Fruit fly (Drosophila melanogaster) whole organism, larva: Measurements from ENCODE around the gene CG17646.

ENCODE experiments used
- noc ChIP-seq: fragments of 200-800 bp; sonication (Bioruptor generic); optimal IDR thresholded peaks from 3 replicates; lab custom pipeline; 2019; ENCODE audit warnings: missing biosample characterization, mild to moderate bottlenecking, missing genetic modification characterization, moderate library complexity

CG17646 gene

DNA sequence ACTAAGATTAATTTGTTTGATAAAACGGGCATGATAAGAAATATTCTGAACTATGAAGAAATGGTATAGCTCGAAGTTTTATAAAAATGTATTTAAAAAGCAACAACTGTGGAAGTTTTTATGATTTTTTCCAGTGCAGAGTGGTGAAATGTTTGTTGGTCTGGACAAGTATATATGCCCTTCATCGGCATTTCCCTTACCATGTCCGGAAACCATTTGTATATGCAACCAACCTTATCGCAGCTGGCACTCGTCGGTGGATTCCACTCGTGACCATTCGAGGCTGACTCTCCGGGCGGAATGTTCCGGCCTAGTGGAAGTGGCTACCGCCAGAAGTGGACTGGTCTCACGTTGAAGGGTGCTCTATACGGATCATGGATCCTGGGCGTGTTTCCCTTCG is 51.4 kb downstream of the CG17646 start, which contains the start of gene Gr22e:
Gr22e (plus strand) TSS at position 301 of the 400 bp plus-strand sequence.
- no peak for TF ChIP-seq noc (tag; lab: Kevin White, UChicago)

DNA sequence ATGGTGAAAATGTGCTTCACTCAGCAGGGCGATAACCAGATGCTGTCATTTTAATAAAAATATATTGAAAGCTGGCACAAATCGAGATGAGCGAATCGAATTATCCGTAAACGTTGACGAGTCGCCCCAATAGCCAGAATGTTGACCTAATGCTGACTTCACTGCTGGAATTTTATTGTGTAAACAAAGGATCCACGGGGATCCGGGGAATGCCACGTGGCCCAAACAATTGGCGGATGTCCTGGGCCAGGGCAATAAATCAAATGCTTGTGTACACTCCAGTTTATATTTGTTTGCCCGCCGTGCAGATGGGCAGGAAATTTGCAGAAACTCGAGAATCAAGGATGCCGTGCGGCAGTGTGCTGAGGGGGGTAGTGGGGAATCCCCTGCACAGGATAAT is 55.6 kb downstream of the CG17646 start:
- no peak for TF ChIP-seq noc (tag; lab: Kevin White, UChicago)

DNA sequence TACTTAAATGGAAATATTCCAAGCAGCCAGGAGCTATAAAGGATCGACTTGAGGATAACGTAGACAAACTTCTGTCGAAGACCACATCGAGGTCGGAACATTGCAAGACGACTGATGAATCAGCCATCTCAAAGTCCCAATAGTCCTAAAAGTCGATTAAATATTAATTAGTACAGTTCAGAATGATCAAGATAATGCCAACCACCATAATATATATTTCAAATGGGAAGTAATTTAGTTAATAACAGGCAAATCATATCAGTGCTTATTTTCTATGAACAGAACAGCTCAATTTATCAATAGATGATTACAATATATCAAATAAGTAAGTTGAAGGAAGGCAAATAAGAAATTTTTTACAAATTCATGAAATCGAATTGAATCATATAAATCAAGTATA is 57.9 kb downstream of the CG17646 start, which contains the start of gene Gr22d:
Gr22d (minus strand) TSS at position 101 of the 400 bp plus-strand sequence.
- no peak for TF ChIP-seq noc (tag; lab: Kevin White, UChicago)

DNA sequence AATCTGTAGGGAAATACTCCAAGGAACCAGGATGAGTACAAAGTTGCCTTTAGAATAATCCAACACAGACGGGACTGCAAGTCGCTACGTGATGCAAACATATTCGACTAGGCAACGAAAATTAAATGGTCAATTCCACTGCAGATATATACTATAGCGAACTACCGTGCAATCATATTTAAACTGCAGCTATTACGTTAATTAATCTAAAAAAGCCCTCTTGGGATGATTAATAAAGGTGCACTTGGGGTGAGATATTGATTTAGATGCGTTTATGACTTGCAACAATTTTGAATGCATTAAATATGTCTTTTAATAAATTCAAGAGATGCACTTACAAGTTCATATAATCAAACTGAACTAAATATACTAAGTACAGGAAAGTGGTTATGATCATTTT is 59.4 kb downstream of the CG17646 start, which contains the start of gene Gr22c:
Gr22c (minus strand) TSS at position 101 of the 400 bp plus-strand sequence.
- no peak for TF ChIP-seq noc (tag; lab: Kevin White, UChicago)

DNA sequence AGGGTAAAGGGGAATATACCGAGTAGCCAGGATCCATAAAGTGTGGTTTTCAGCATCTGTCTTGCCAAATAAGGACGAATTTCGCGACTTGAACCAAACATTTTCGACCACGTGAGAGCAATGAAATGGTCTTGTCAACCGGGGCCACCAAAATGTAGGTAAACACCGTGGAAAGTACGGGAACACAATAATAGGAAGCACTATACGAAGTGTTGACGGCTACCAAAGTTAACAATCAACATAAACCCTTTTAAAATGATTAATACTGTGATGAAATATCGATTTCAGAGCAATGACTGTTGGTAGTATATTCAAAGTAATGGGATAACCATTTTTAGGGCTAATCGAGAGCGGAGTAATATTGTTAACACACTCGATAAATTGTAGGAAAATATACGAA is 60.8 kb downstream of the CG17646 start, which contains the start of gene Gr22b:
Gr22b (minus strand) TSS at position 101 of the 400 bp plus-strand sequence.
- no peak for TF ChIP-seq noc (tag; lab: Kevin White, UChicago)

DNA sequence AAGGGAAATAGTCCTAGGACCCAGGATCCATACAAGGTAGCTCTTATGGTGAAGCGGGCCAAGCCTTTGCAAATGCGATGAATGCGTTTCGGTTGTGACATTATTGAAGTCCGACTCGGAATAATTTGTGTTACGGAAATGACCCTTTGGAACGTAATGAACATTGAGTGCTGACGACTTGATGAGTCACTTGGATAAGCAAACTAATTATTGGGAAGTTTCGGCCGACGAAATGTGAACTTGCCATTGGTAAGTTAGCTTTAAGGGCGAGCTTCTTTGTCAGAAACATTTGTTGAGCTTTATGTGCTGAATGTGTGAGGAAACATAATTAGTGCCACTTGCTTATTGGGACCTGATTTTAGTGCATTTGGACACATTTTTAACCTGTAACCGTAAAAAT is 62.5 kb downstream of the CG17646 start, which contains the start of gene Gr22a:
Gr22a (minus strand) TSS at position 101 of the 400 bp plus-strand sequence.
- TF ChIP-seq noc (tag; lab: Kevin White, UChicago) = no peak
